Worm (Caenorhabditis elegans): ENCODE measurements around the gene morc-1.

DNA sequence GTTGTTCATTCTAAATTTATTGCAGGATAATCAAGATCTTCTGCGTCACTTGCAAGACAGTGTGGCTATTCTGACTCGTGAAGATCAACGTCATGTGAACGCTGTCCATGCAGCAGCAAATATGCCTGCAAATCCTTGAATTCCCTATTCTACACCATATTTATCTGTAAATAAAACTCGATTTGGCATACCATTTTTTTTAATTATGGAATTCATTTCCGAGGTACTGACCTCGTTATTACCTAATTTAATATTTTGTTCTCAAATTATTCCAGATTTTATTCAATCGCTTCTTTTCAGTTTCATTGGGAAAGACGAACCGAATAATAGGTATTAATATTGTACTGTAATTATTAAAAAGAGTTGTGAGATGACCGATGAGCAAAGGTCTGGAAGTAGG, 33.1 kb downstream of the morc-1 start, which contains the start of gene cid-1:
- TF ChIP-seq unc-62 (GFP tag; optimal IDR thresholded peaks at IDR 0.05), result no peak
- no peak for TF ChIP-seq unc-39 (tag; optimal IDR thresholded peaks at IDR 0.05)
- TF ChIP-seq egl-27 (tag; optimal IDR thresholded peaks at IDR 0.05), result no peak
